Fruit fly (Drosophila melanogaster) whole organism, embryonic: ENCODE results near the gene sud1.
A peak's percentile ranks its signal among the peaks of the same experiment; 100 is the strongest.

Experiments
- Abd-B ChIP-seq: fragments of 200-800 bp; sonication (Bioruptor generic); optimal IDR thresholded peaks from 2 replicates; lab custom pipeline; 2018; ENCODE audit warnings: missing biosample characterization, mild to moderate bottlenecking, missing genetic modification characterization, moderate library complexity
- Blimp-1 ChIP-seq: fragments of 200-800 bp; sonication (Bioruptor generic); optimal IDR thresholded peaks from 3 replicates; lab custom pipeline; 2018; ENCODE audit warnings: missing biosample characterization, missing genetic modification characterization, mild to moderate bottlenecking, moderate library complexity, missing genetic modification reagents
- C15 ChIP-seq: fragments of 200-800 bp; sonication (Bioruptor generic); IDR thresholded peaks from 3 replicates; pipeline ENCODE4 v1.3.6; 2022; ENCODE audit warnings: missing biosample characterization, missing genetic modification characterization
- CG10543 ChIP-seq: fragments of 200-800 bp; sonication (Bioruptor generic); optimal IDR thresholded peaks from 3 replicates; lab custom pipeline; 2017; ENCODE audit warnings: missing biosample characterization, mild to moderate bottlenecking, missing genetic modification characterization, moderate library complexity
- CG10979 ChIP-seq: fragments of 200-800 bp; sonication (Bioruptor generic); optimal IDR thresholded peaks from 2 replicates; lab custom pipeline; 2018; ENCODE audit warnings: missing biosample characterization, mild to moderate bottlenecking, missing genetic modification characterization, moderate library complexity
- CG11504 ChIP-seq: fragments of 200-800 bp; sonication (Bioruptor generic); optimal IDR thresholded peaks from 3 replicates; lab custom pipeline; 2019; ENCODE audit warnings: missing biosample characterization, mild to moderate bottlenecking, missing genetic modification characterization, moderate library complexity
- CG12236 ChIP-seq: fragments of 200-800 bp; sonication (Bioruptor generic); optimal IDR thresholded peaks from 2 replicates; lab custom pipeline; 2016; ENCODE audit warnings: missing biosample characterization, missing genetic modification characterization
- CG12769 ChIP-seq: fragments of 200-800 bp; sonication (Bioruptor generic); optimal IDR thresholded peaks from 2 replicates; lab custom pipeline; 2019; ENCODE audit warnings: missing biosample characterization, mild to moderate bottlenecking, missing genetic modification characterization, moderate library complexity
- CG13894 ChIP-seq: fragments of 200-800 bp; sonication (Bioruptor generic); optimal IDR thresholded peaks from 3 replicates; lab custom pipeline; 2018; ENCODE audit warnings: missing biosample characterization, mild to moderate bottlenecking, missing genetic modification characterization, moderate library complexity
- CG14014 ChIP-seq: fragments of 200-800 bp; sonication (Bioruptor generic); IDR thresholded peaks from 2 replicates; pipeline ENCODE4 v1.3.6; 2022; ENCODE audit warnings: missing biosample characterization, missing genetic modification characterization
- CG15696 ChIP-seq: fragments of 200-800 bp; sonication (Bioruptor generic); optimal IDR thresholded peaks from 2 replicates; lab custom pipeline; 2019; ENCODE audit warnings: missing biosample characterization, mild to moderate bottlenecking, missing genetic modification characterization, moderate library complexity
- CG18764 ChIP-seq: fragments of 200-800 bp; sonication (Bioruptor generic); optimal IDR thresholded peaks from 3 replicates; lab custom pipeline; 2016; ENCODE audit warnings: missing biosample characterization, missing genetic modification characterization
- CG2129 ChIP-seq: fragments of 200-800 bp; sonication (Bioruptor generic); IDR thresholded peaks from 2 replicates; pipeline ENCODE4 v1.3.6; 2022; ENCODE audit warnings: missing biosample characterization, missing genetic modification characterization; ENCODE audit not compliant: partially characterized antibody
- CG2712 ChIP-seq: fragments of 200-800 bp; optimal IDR thresholded peaks from 3 replicates; lab custom pipeline; 2019; ENCODE audit warnings: missing biosample characterization, mild to moderate bottlenecking, missing genetic modification characterization, moderate library complexity
- CG30020 ChIP-seq: fragments of 200-800 bp; optimal IDR thresholded peaks from 2 replicates; lab custom pipeline; 2019; ENCODE audit warnings: missing biosample characterization, mild to moderate bottlenecking, missing genetic modification characterization, moderate library complexity
- CG32772 ChIP-seq: fragments of 200-800 bp; sonication (Bioruptor generic); IDR thresholded peaks from 2 replicates; pipeline ENCODE4 v1.3.6; 2022; ENCODE audit warnings: missing biosample characterization, missing genetic modification characterization
- CG4360 ChIP-seq: fragments of 200-800 bp; sonication (Bioruptor generic); IDR thresholded peaks from 2 replicates; pipeline ENCODE4 v1.3.6; 2022; ENCODE audit warnings: missing biosample characterization, missing genetic modification characterization
- CG6813 ChIP-seq: fragments of 200-800 bp; sonication (Bioruptor generic); optimal IDR thresholded peaks from 2 replicates; lab custom pipeline; 2017; ENCODE audit warnings: missing biosample characterization, missing genetic modification characterization, mild to moderate bottlenecking, moderate library complexity, missing genetic modification reagents
- CG7786 ChIP-seq: fragments of 200-800 bp; sonication (Bioruptor generic); optimal IDR thresholded peaks from 2 replicates; lab custom pipeline; 2016; ENCODE audit warnings: missing biosample characterization, missing genetic modification characterization
- CG8281 ChIP-seq: fragments of 200-800 bp; sonication (Bioruptor generic); optimal IDR thresholded peaks from 2 replicates; lab custom pipeline; 2018; ENCODE audit warnings: missing biosample characterization, mild to moderate bottlenecking, missing genetic modification characterization, moderate library complexity
- CG8765 ChIP-seq: fragments of 200-800 bp; sonication (Bioruptor generic); IDR thresholded peaks from 2 replicates; pipeline ENCODE4 v1.3.6; 2022; ENCODE audit warnings: missing biosample characterization, missing genetic modification characterization
- Dp ChIP-seq: fragments of 200-800 bp; sonication (Bioruptor generic); optimal IDR thresholded peaks from 2 replicates; lab custom pipeline; 2018; ENCODE audit warnings: missing biosample characterization, mild to moderate bottlenecking, missing genetic modification characterization, moderate library complexity
- E2f2 ChIP-seq: fragments of 200-800 bp; sonication (Bioruptor generic); IDR thresholded peaks from 2 replicates; pipeline ENCODE4 v1.3.6; 2022; ENCODE audit warnings: missing biosample characterization, missing genetic modification characterization
- Hr3 ChIP-seq: fragments of 200-800 bp; sonication (Bioruptor generic); optimal IDR thresholded peaks from 3 replicates; lab custom pipeline; 2016; ENCODE audit warnings: missing biosample characterization, missing genetic modification characterization
- Optix ChIP-seq: fragments of 200-800 bp; sonication (Bioruptor generic); IDR thresholded peaks from 3 replicates; pipeline ENCODE4 v1.3.6; 2022; ENCODE audit warnings: missing biosample characterization, missing genetic modification characterization
- PHDP ChIP-seq: fragments of 200-800 bp; sonication (Bioruptor generic); optimal IDR thresholded peaks from 3 replicates; lab custom pipeline; 2018; ENCODE audit warnings: missing biosample characterization, mild to moderate bottlenecking, missing genetic modification characterization, moderate library complexity
- Sox100B ChIP-seq: fragments of 200-800 bp; sonication (Bioruptor generic); optimal IDR thresholded peaks from 3 replicates; lab custom pipeline; 2018; ENCODE audit warnings: missing biosample characterization, mild to moderate bottlenecking, missing genetic modification characterization
- Trl ChIP-seq, 3 experiments: fragments of >200 bp in 2 of 3; fragments of 200-800 bp in 1 of 3; sonication (Bioruptor generic) in 1 of 3; optimal IDR thresholded peaks; 2 replicates in 1 of 3; 3 replicates in 2 of 3; lab custom pipeline; 2016 to 2017; ENCODE audit warnings: missing biosample characterization in 1 of 3, missing genetic modification characterization in 1 of 3
- ash1 ChIP-seq: fragments of 200-800 bp; sonication (Bioruptor generic); optimal IDR thresholded peaks from 2 replicates; lab custom pipeline; 2018; ENCODE audit warnings: missing biosample characterization, mild to moderate bottlenecking, missing genetic modification characterization
- fd102C ChIP-seq: fragments of 200-800 bp; sonication (Bioruptor generic); optimal IDR thresholded peaks from 2 replicates; lab custom pipeline; 2018; ENCODE audit warnings: missing biosample characterization, mild to moderate bottlenecking, missing genetic modification characterization, moderate library complexity
- inv ChIP-seq: fragments of 200-800 bp; sonication (Bioruptor generic); IDR thresholded peaks from 2 replicates; pipeline ENCODE4 v1.3.6; 2022; ENCODE audit warnings: missing biosample characterization, missing genetic modification characterization; ENCODE audit not compliant: partially characterized antibody
- kay ChIP-seq: fragments of 200-800 bp; sonication (Bioruptor generic); optimal IDR thresholded peaks from 2 replicates; lab custom pipeline; 2016; ENCODE audit warnings: missing biosample characterization, missing genetic modification characterization
- kni ChIP-seq: fragments of 200-800 bp; sonication (Bioruptor generic); optimal IDR thresholded peaks from 3 replicates; lab custom pipeline; 2017; ENCODE audit warnings: mild to moderate bottlenecking, missing biosample characterization, missing genetic modification reagents, missing genetic modification characterization
- knrl ChIP-seq: fragments of 200-800 bp; sonication (Bioruptor generic); IDR thresholded peaks from 3 replicates; pipeline ENCODE4 v1.3.6; 2022; ENCODE audit warnings: missing biosample characterization, missing genetic modification characterization; ENCODE audit not compliant: partially characterized antibody
- lmd ChIP-seq: fragments of 200-800 bp; sonication (Bioruptor generic); IDR thresholded peaks from 2 replicates; pipeline ENCODE4 v1.3.6; 2022; ENCODE audit warnings: missing biosample characterization, missing genetic modification characterization
- luna ChIP-seq: fragments of 200-800 bp; sonication (Bioruptor generic); optimal IDR thresholded peaks from 2 replicates; lab custom pipeline; 2016; ENCODE audit warnings: missing biosample characterization, missing genetic modification characterization
- odd ChIP-seq: fragments of 200-800 bp; sonication (Bioruptor generic); optimal IDR thresholded peaks from 2 replicates; lab custom pipeline; 2017; ENCODE audit warnings: missing biosample characterization, mild to moderate bottlenecking, missing genetic modification characterization
- sc ChIP-seq, 3 experiments: fragments of >200 bp in 2 of 3; fragments of 200-800 bp in 1 of 3; sonication (Bioruptor generic) in 1 of 3; optimal IDR thresholded peaks; 2 replicates in 2 of 3; 3 replicates in 1 of 3; lab custom pipeline; 2017; ENCODE audit warnings: mild to moderate bottlenecking in 1 of 3, missing biosample characterization in 1 of 3, missing genetic modification characterization in 1 of 3, missing genetic modification reagents in 1 of 3
- sd ChIP-seq: fragments of 200-800 bp; sonication (Bioruptor generic); optimal IDR thresholded peaks from 3 replicates; lab custom pipeline; 2018; ENCODE audit warnings: missing biosample characterization, mild to moderate bottlenecking, missing genetic modification characterization, moderate library complexity
- stwl ChIP-seq: fragments of 200-800 bp; sonication (Bioruptor generic); optimal IDR thresholded peaks from 3 replicates; lab custom pipeline; 2018; ENCODE audit warnings: missing biosample characterization, mild to moderate bottlenecking, missing genetic modification characterization, moderate library complexity
- vvl ChIP-seq: fragments of 200-800 bp; sonication (Bioruptor generic); IDR thresholded peaks from 2 replicates; pipeline ENCODE4 v1.3.6; 2022; ENCODE audit warnings: missing biosample characterization, missing genetic modification characterization
- zfh2 ChIP-seq: fragments of 200-800 bp; sonication (Bioruptor generic); optimal IDR thresholded peaks from 2 replicates; lab custom pipeline; 2016; ENCODE audit warnings: missing biosample characterization, missing genetic modification characterization

sud1 gene

dm6 chr3R:24889303-24889892 lies 28.3 kb downstream of the sud1 start (continued):
- no peak for TF ChIP-seq CG2712 (tag; lab: Kevin White, UChicago)
- TF ChIP-seq sc (optimal IDR thresholded peaks at IDR 0.05; lab: Kevin White, UChicago), result no peak
- no peak for TF ChIP-seq sc (GFP tag; optimal IDR thresholded peaks at IDR 0.05; lab: Kevin White, UChicago)
- no peak for TF ChIP-seq fd102C (GFP tag; lab: Kevin White, UChicago)
- TF ChIP-seq Dp, result no peak
- TF ChIP-seq CG10543, result peak; percentile 17
- TF ChIP-seq CG10979 (tag; lab: Kevin White, UChicago), result no peak
- TF ChIP-seq luna, result no peak
- no peak for TF ChIP-seq C15 (GFP tag; lab: Robert Waterston, UW)
- TF ChIP-seq kni (GFP tag; lab: Kevin White, UChicago), result peak; percentile 29
- no peak for TF ChIP-seq Sox100B (GFP tag; lab: Kevin White, UChicago)
- TF ChIP-seq CG11504 (tag; lab: Kevin White, UChicago), result no peak
- TF ChIP-seq CG14014 (GFP tag; lab: Robert Waterston, UW), result no peak
- TF ChIP-seq CG18764 (GFP tag; lab: Kevin White, UChicago), result no peak
- TF ChIP-seq E2f2 (GFP tag; lab: Robert Waterston, UW), result no peak
- no peak for TF ChIP-seq zfh2 (GFP tag; lab: Kevin White, UChicago)
- no peak for TF ChIP-seq odd (GFP tag; lab: Kevin White, UChicago)
- no peak for TF ChIP-seq CG4360 (GFP tag; lab: Robert Waterston, UW)
- no peak for TF ChIP-seq Abd-B (GFP tag; lab: Kevin White, UChicago)
- no peak for TF ChIP-seq PHDP (tag; lab: Kevin White, UChicago)
- no peak for TF ChIP-seq CG32772 (GFP tag; lab: Robert Waterston, UW)
- TF ChIP-seq CG7786 (GFP tag; lab: Kevin White, UChicago), result no peak
- no peak for TF ChIP-seq ash1 (GFP tag; lab: Kevin White, UChicago)
- TF ChIP-seq CG30020 (tag; lab: Kevin White, UChicago), result no peak
- no peak for TF ChIP-seq Trl (optimal IDR thresholded peaks at IDR 0.05; lab: Kevin White, UChicago)
- no peak for TF ChIP-seq Trl (GFP tag; optimal IDR thresholded peaks at IDR 0.05; lab: Kevin White, UChicago)
- TF ChIP-seq CG13894 (tag; lab: Kevin White, UChicago), result no peak
- TF ChIP-seq sd (tag; lab: Kevin White, UChicago), result peak; percentile 96
- TF ChIP-seq lmd (GFP tag; lab: Robert Waterston, UW), result no peak
- TF ChIP-seq kay (GFP tag; lab: Kevin White, UChicago), result no peak
- no peak for TF ChIP-seq CG6813 (GFP tag; lab: Kevin White, UChicago)
- no peak for TF ChIP-seq CG8765 (GFP tag; lab: Robert Waterston, UW)
- no peak for TF ChIP-seq CG15696 (tag; lab: Kevin White, UChicago)
- 0 out of 2 replicates have a peak, but pooled peaks have one; percentile 12 for TF ChIP-seq vvl (GFP tag; lab: Robert Waterston, UW)
- TF ChIP-seq CG2129, result no peak
- no peak for TF ChIP-seq knrl (GFP tag; lab: Robert Waterston, UW)
- TF ChIP-seq inv (GFP tag; lab: Robert Waterston, UW), result no peak
- TF ChIP-seq stwl (tag; lab: Kevin White, UChicago), result no peak
- peak; percentile 74 for TF ChIP-seq CG12769
- no peak for TF ChIP-seq Optix (GFP tag; lab: Robert Waterston, UW)

- no peak for TF ChIP-seq Hr3 (GFP tag; lab: Kevin White, UChicago)
- peak; percentile 82 for TF ChIP-seq CG8281 (tag; lab: Kevin White, UChicago)
- TF ChIP-seq CG12236 (GFP tag; lab: Kevin White, UChicago), result no peak
- TF ChIP-seq Blimp-1 (GFP tag; lab: Kevin White, UChicago), result peak; percentile 56
Measured at dm6 chr3R:24888418-24888817, 29.2 kb downstream of the sud1 start.
